Worm (Caenorhabditis elegans) whole organism, young adult: ENCODE results near the gene F57B9.8.

Experiments
- C17E4.6 ChIP-seq: fragments of 200-800 bp; sonication (Bioruptor generic); IDR thresholded peaks from 2 replicates; pipeline ENCODE4 v1.3.6; 2022; ENCODE audit warnings: missing genetic modification reagents, missing genetic modification characterization, missing compliant biosample characterization
- D2030.7 ChIP-seq: fragments of 200-800 bp; sonication (Bioruptor generic); IDR thresholded peaks from 2 replicates; pipeline ENCODE4 v1.3.6; 2022; ENCODE audit warnings: missing genetic modification reagents, missing genetic modification characterization, missing compliant biosample characterization
- F22D6.2 ChIP-seq: sonication (generic microtip); optimal IDR thresholded peaks from 2 replicates; lab custom pipeline; 2016; ENCODE audit warnings: mild to moderate bottlenecking, missing genetic modification characterization, missing compliant biosample characterization
- F49E8.2 ChIP-seq: sonication (generic microtip); optimal IDR thresholded peaks from 3 replicates; lab custom pipeline; 2017; ENCODE audit warnings: missing genetic modification characterization, mild to moderate bottlenecking, missing compliant biosample characterization, antibody characterized with exemption, moderate library complexity; ENCODE audit not compliant: insufficient read depth
- F52B5.7 ChIP-seq: sonication (generic microtip); optimal IDR thresholded peaks from 2 replicates; lab custom pipeline; 2016; ENCODE audit warnings: mild to moderate bottlenecking, missing genetic modification characterization, missing compliant biosample characterization
- K11D2.4 ChIP-seq: fragments of 200-800 bp; sonication (Bioruptor generic); IDR thresholded peaks from 2 replicates; pipeline ENCODE4 v1.3.6; 2022; ENCODE audit warnings: missing genetic modification reagents, missing genetic modification characterization, missing compliant biosample characterization
- T26A5.8 ChIP-seq: sonication (generic microtip); optimal IDR thresholded peaks from 2 replicates; lab custom pipeline; 2016; ENCODE audit warnings: missing genetic modification characterization, missing compliant biosample characterization
- Y53F4B.3 ChIP-seq: fragments of 200-800 bp; sonication (Bioruptor generic); IDR thresholded peaks from 2 replicates; pipeline ENCODE4 v1.3.6; 2022; ENCODE audit warnings: missing genetic modification reagents, missing genetic modification characterization, missing compliant biosample characterization
- Y79H2A.3 ChIP-seq: fragments of 200-800 bp; sonication (Bioruptor generic); conservative IDR thresholded peaks from 2 replicates; pipeline ENCODE4 v1.3.6; 2022; ENCODE audit warnings: missing genetic modification reagents, missing genetic modification characterization, missing compliant biosample characterization
- ZK185.1 ChIP-seq: sonication (generic microtip); optimal IDR thresholded peaks from 2 replicates; lab custom pipeline; 2016; ENCODE audit warnings: mild to moderate bottlenecking, missing genetic modification characterization, missing compliant biosample characterization; ENCODE audit not compliant: poor library complexity, severe bottlenecking
- aptf-3 ChIP-seq: fragments of 200-800 bp; sonication (Bioruptor generic); IDR thresholded peaks from 2 replicates; pipeline ENCODE4 v1.3.6; 2022; ENCODE audit warnings: missing genetic modification characterization, missing compliant biosample characterization
- atf-7 ChIP-seq: sonication (generic microtip); optimal IDR thresholded peaks from 2 replicates; lab custom pipeline; 2017; ENCODE audit warnings: mild to moderate bottlenecking, missing genetic modification characterization, missing compliant biosample characterization
- athp-1 ChIP-seq: sonication (generic microtip); optimal IDR thresholded peaks from 2 replicates; lab custom pipeline; 2017; ENCODE audit warnings: mild to moderate bottlenecking, missing genetic modification characterization, missing compliant biosample characterization
- attf-5 ChIP-seq: fragments of 200-800 bp; sonication (Bioruptor generic); optimal IDR thresholded peaks from 2 replicates; lab custom pipeline; 2018; ENCODE audit warnings: mild to moderate bottlenecking, missing genetic modification characterization, missing compliant biosample characterization
- bed-2 ChIP-seq: fragments of 200-800 bp; sonication (Bioruptor generic); IDR thresholded peaks from 2 replicates; pipeline ENCODE4 v1.3.6; 2022; ENCODE audit warnings: missing genetic modification reagents, missing genetic modification characterization, missing compliant biosample characterization
- ceh-100 ChIP-seq: fragments of 200-800 bp; sonication (Bioruptor generic); IDR thresholded peaks from 2 replicates; pipeline ENCODE4 v1.3.6; 2022; ENCODE audit warnings: missing genetic modification reagents, missing genetic modification characterization, missing compliant biosample characterization
- ceh-27 ChIP-seq: fragments of 200-800 bp; sonication (Bioruptor generic); optimal IDR thresholded peaks from 2 replicates; lab custom pipeline; 2018; ENCODE audit warnings: mild to moderate bottlenecking, missing genetic modification characterization, moderate library complexity, missing compliant biosample characterization
- die-1 ChIP-seq: sonication (generic microtip); optimal IDR thresholded peaks from 2 replicates; lab custom pipeline; 2016; ENCODE audit warnings: missing genotype, mild to moderate bottlenecking, missing genetic modification characterization, missing compliant biosample characterization
- efl-1 ChIP-seq: fragments of 150-350 bp; optimal IDR thresholded peaks from 2 replicates; lab custom pipeline; 2014; ENCODE audit warnings: missing biosample characterization, missing genetic modification reagents, missing genetic modification characterization
- egrh-3 ChIP-seq: fragments of 200-800 bp; sonication (Bioruptor generic); IDR thresholded peaks from 2 replicates; pipeline ENCODE4 v1.3.6; 2022; ENCODE audit warnings: missing genetic modification reagents, missing genetic modification characterization, missing compliant biosample characterization
- fkh-3 ChIP-seq: sonication (generic microtip); optimal IDR thresholded peaks from 2 replicates; lab custom pipeline; 2016; ENCODE audit warnings: mild to moderate bottlenecking, missing genetic modification characterization, missing compliant biosample characterization
- gei-17 ChIP-seq: fragments of 200-800 bp; sonication (Bioruptor generic); optimal IDR thresholded peaks from 2 replicates; lab custom pipeline; 2018; ENCODE audit warnings: mild to moderate bottlenecking, missing genetic modification characterization, missing compliant biosample characterization
- him-1 ChIP-seq: sonication (generic microtip); optimal IDR thresholded peaks from 2 replicates; lab custom pipeline; 2016; ENCODE audit warnings: missing genotype, missing genetic modification reagents, missing genetic modification characterization, missing compliant biosample characterization
- hmg-1.2 ChIP-seq: fragments of 200-800 bp; sonication (Bioruptor generic); IDR thresholded peaks from 2 replicates; pipeline ENCODE4 v1.3.6; 2022; ENCODE audit warnings: missing genetic modification reagents, missing genetic modification characterization, missing compliant biosample characterization
- let-526 ChIP-seq: fragments of 200-800 bp; sonication (Bioruptor generic); IDR thresholded peaks from 2 replicates; pipeline ENCODE4 v1.3.6; 2022; ENCODE audit warnings: missing genetic modification reagents, missing genetic modification characterization, missing compliant biosample characterization
- lin-40 ChIP-seq: sonication (generic microtip); optimal IDR thresholded peaks from 2 replicates; lab custom pipeline; 2016; ENCODE audit warnings: missing genetic modification characterization, mild to moderate bottlenecking, missing compliant biosample characterization, missing genotype, missing genetic modification reagents
- lsl-1 ChIP-seq: fragments of 200-800 bp; sonication (Bioruptor generic); optimal IDR thresholded peaks from 2 replicates; lab custom pipeline; 2018; ENCODE audit warnings: mild to moderate bottlenecking, missing genetic modification characterization, moderate library complexity, missing compliant biosample characterization
- madf-3 ChIP-seq: fragments of 200-800 bp; sonication (Bioruptor generic); IDR thresholded peaks from 2 replicates; pipeline ENCODE4 v1.3.6; 2022; ENCODE audit warnings: missing genetic modification reagents, missing genetic modification characterization, missing compliant biosample characterization
- madf-6 ChIP-seq: fragments of 200-800 bp; sonication (Bioruptor generic); IDR thresholded peaks from 2 replicates; pipeline ENCODE4 v1.3.6; 2022; ENCODE audit warnings: missing genetic modification reagents, missing genetic modification characterization, missing compliant biosample characterization
- madf-8 ChIP-seq: fragments of 200-800 bp; sonication (Bioruptor generic); conservative IDR thresholded peaks from 2 replicates; pipeline ENCODE4 v1.3.6; 2022; ENCODE audit warnings: missing genetic modification reagents, missing genetic modification characterization, missing compliant biosample characterization
- mxl-1 ChIP-seq: sonication (generic microtip); optimal IDR thresholded peaks from 2 replicates; lab custom pipeline; 2016; ENCODE audit warnings: missing genetic modification characterization, missing compliant biosample characterization
- nhr-179 ChIP-seq: sonication (generic microtip); optimal IDR thresholded peaks from 2 replicates; lab custom pipeline; 2016; ENCODE audit warnings: mild to moderate bottlenecking, missing genetic modification characterization, missing compliant biosample characterization
- rpc-1 ChIP-seq, 2 experiments: fragments of 150-350 bp in 1 of 2; sonication (generic microtip) in 1 of 2; optimal IDR thresholded peaks; 2 replicates each; lab custom pipeline; 2014 to 2018; ENCODE audit warnings: missing biosample characterization in 1 of 2, missing genetic modification characterization in 1 of 2, missing genetic modification reagents in 1 of 2, missing genotype in 1 of 2
- sea-2 ChIP-seq: fragments of 200-800 bp; sonication (Bioruptor generic); IDR thresholded peaks from 2 replicates; pipeline ENCODE4 v1.3.6; 2022; ENCODE audit warnings: missing genetic modification characterization, missing compliant biosample characterization
- snpc-1.1 ChIP-seq: sonication (generic microtip); optimal IDR thresholded peaks from 2 replicates; lab custom pipeline; 2017; ENCODE audit warnings: missing genetic modification characterization, mild to moderate bottlenecking, missing compliant biosample characterization, antibody characterized with exemption, moderate library complexity, missing genotype, missing genetic modification reagents; ENCODE audit not compliant: insufficient read depth
- snpc-1.3 ChIP-seq: sonication (generic microtip); optimal IDR thresholded peaks from 2 replicates; lab custom pipeline; 2017; ENCODE audit warnings: missing genetic modification characterization, mild to moderate bottlenecking, missing compliant biosample characterization, antibody characterized with exemption, moderate library complexity, missing genotype, missing genetic modification reagents; ENCODE audit not compliant: insufficient read depth
- snpc-3.4 ChIP-seq: sonication (generic microtip); optimal IDR thresholded peaks from 2 replicates; lab custom pipeline; 2017; ENCODE audit warnings: missing genetic modification characterization, mild to moderate bottlenecking, missing compliant biosample characterization, antibody characterized with exemption, moderate library complexity, missing genotype, missing genetic modification reagents
- somi-1 ChIP-seq: fragments of 200-800 bp; sonication (Bioruptor generic); optimal IDR thresholded peaks from 2 replicates; lab custom pipeline; 2018; ENCODE audit warnings: mild to moderate bottlenecking, missing genetic modification characterization, missing compliant biosample characterization
- unc-62 ChIP-seq: fragments of 150-350 bp; optimal IDR thresholded peaks from 2 replicates; lab custom pipeline; 2014; ENCODE audit warnings: missing biosample characterization, missing genetic modification reagents, missing genetic modification characterization
- xnd-1 ChIP-seq: sonication (generic microtip); optimal IDR thresholded peaks from 2 replicates; lab custom pipeline; 2016; ENCODE audit warnings: missing genotype, missing genetic modification reagents, missing genetic modification characterization, missing compliant biosample characterization
- zfh-2 ChIP-seq: fragments of 200-800 bp; sonication (Bioruptor generic); conservative IDR thresholded peaks from 2 replicates; pipeline ENCODE4 v1.3.6; 2022; ENCODE audit warnings: missing genetic modification reagents, missing genetic modification characterization, missing compliant biosample characterization
- ztf-22 ChIP-seq: fragments of 200-800 bp; sonication (Bioruptor generic); optimal IDR thresholded peaks from 2 replicates; lab custom pipeline; 2018; ENCODE audit warnings: mild to moderate bottlenecking, missing genetic modification characterization, moderate library complexity, missing compliant biosample characterization

Gene F57B9.8

ce11 chrIII:6974952-6975351 lies 39.8 kb upstream of the F57B9.8 start:
- no peak for TF ChIP-seq F22D6.2 (tag; lab: Kevin White, UChicago)
- TF ChIP-seq snpc-1.3 (tag; lab: Kevin White, UChicago), result no peak
- no peak for TF ChIP-seq snpc-3.4 (tag; lab: Kevin White, UChicago)
- no peak for TF ChIP-seq snpc-1.1 (tag; lab: Kevin White, UChicago)
- no peak for TF ChIP-seq ceh-100 (GFP tag; lab: Robert Waterston, UW)
- no peak for TF ChIP-seq athp-1 (tag; lab: Kevin White, UChicago)
- no peak for TF ChIP-seq ZK185.1
- TF ChIP-seq bed-2 (GFP tag; lab: Robert Waterston, UW), result no peak
- no peak for TF ChIP-seq ztf-22 (GFP tag; lab: Kevin White, UChicago)
- TF ChIP-seq madf-3 (GFP tag; lab: Robert Waterston, UW), result no peak
- no peak for TF ChIP-seq ceh-27
- TF ChIP-seq aptf-3 (GFP tag; lab: Robert Waterston, UW), result no peak
- TF ChIP-seq D2030.7, result no peak
- no peak for TF ChIP-seq rpc-1 (optimal IDR thresholded peaks at IDR 0.05; lab: Kevin White, UChicago)
- TF ChIP-seq rpc-1 (tag; optimal IDR thresholded peaks at IDR 0.05; lab: Kevin White, UChicago), result no peak
- no peak for TF ChIP-seq madf-6 (GFP tag; lab: Robert Waterston, UW)
- TF ChIP-seq nhr-179 (tag; lab: Kevin White, UChicago), result no peak
- TF ChIP-seq lin-40 (tag; lab: Kevin White, UChicago), result no peak

DNA sequence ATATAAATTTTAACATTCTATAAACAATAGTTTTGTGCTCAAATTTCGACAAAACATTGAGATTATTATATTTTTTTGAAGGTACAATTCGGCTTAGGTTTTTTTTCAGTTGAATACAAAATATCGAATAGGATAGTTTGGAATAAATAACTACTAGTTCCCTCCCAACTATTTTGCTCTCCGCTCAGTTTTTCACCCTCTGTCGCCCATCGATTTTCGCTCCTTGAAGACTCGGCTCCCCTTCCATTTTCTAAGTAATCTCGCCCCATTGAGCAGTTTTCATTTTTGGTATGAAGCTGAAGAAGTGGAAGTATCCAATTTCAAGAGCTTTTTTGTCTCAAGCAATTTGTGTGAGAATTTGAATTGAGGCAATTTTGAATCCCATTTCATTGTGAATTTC lies 38.6 kb upstream of the F57B9.8 start, which contains the start of gene F31E3.2:
F31E3.2 (plus strand) TSS at position 301 of the 400 bp plus-strand sequence.
- 0 out of 2 replicates have a peak, but pooled peaks have one; percentile 22 for TF ChIP-seq D2030.7
- TF ChIP-seq hmg-1.2, result no peak
- peak; percentile 4 for TF ChIP-seq him-1 (tag; lab: Kevin White, UChicago)
- TF ChIP-seq C17E4.6 (GFP tag; lab: Robert Waterston, UW), result 0 out of 2 replicates have a peak, but pooled peaks have one; percentile 51
- TF ChIP-seq sea-2 (GFP tag; lab: Robert Waterston, UW), result no peak

- TF ChIP-seq efl-1 (GFP tag; lab: Kevin White, UChicago) (peak; percentile 89), atf-7 (peak; percentile 57), let-526 (GFP tag; lab: Robert Waterston, UW) (peak; percentile 71; the same call in 1 of the 2 replicates), lsl-1 (GFP tag; lab: Kevin White, UChicago) (peak; percentile 90), F49E8.2 (tag; lab: Kevin White, UChicago) (peak; percentile 89), T26A5.8 (tag; lab: Kevin White, UChicago) (no peak), mxl-1 (no peak), madf-8 (GFP tag; lab: Robert Waterston, UW) (peak; percentile 66), D2030.7 (peak; percentile 84), ZK185.1 (peak; percentile 92), somi-1 (GFP tag; lab: Kevin White, UChicago) (peak; percentile 72), gei-17 (GFP tag; lab: Kevin White, UChicago) (peak; percentile 58), xnd-1 (tag; lab: Kevin White, UChicago) (peak; percentile 47), unc-62 (GFP tag; lab: Kevin White, UChicago) (no peak), Y53F4B.3 (GFP tag; lab: Robert Waterston, UW) (no peak), egrh-3 (GFP tag; lab: Robert Waterston, UW) (peak; percentile 83), fkh-3 (tag; lab: Kevin White, UChicago) (no peak), sea-2 (GFP tag; lab: Robert Waterston, UW) (no peak), rpc-1 (optimal IDR thresholded peaks at IDR 0.05; lab: Kevin White, UChicago) (peak; percentile 16), rpc-1 (tag; optimal IDR thresholded peaks at IDR 0.05; lab: Kevin White, UChicago) (no peak), snpc-1.1 (tag; lab: Kevin White, UChicago) (peak; percentile 61), ceh-100 (GFP tag; lab: Robert Waterston, UW) (peak; percentile 76), bed-2 (GFP tag; lab: Robert Waterston, UW) (no peak), F52B5.7 (no peak), Y79H2A.3 (GFP tag; lab: Robert Waterston, UW) (no peak), die-1 (tag; lab: Kevin White, UChicago) (peak; percentile 18), K11D2.4 (GFP tag; lab: Robert Waterston, UW) (peak; percentile 84), attf-5 (GFP tag; lab: Kevin White, UChicago) (peak; percentile 97), zfh-2 (GFP tag; lab: Robert Waterston, UW) (no peak)
Measured at ce11 chrIII:6971662-6972284, 36.7 kb upstream of the F57B9.8 start, which contains the start of the genes eef-1A.1 and rfc-4. eef-1A.1 (minus strand) TSS chrIII:6971712. rfc-4 (plus strand) TSS chrIII:6972253.
